Fruit fly (Drosophila melanogaster): ENCODE measurements around the gene CG14137.

CG14137 gene

dm6 chr3L:11555662-11556460 lies 44.0 kb downstream of the CG14137 start (continued):
- TF ChIP-seq CG10321 (GFP tag; IDR thresholded peaks at IDR 0.05), result no peak
- peak; percentile 89 for TF ChIP-seq CG18262 (tag; optimal IDR thresholded peaks at IDR 0.05)
- peak; percentile 44 for TF ChIP-seq lilli (GFP tag; optimal IDR thresholded peaks at IDR 0.05)
- peak; percentile 74 for TF ChIP-seq CG13296 (GFP tag; optimal IDR thresholded peaks at IDR 0.05)
- peak; percentile 65 for TF ChIP-seq Atf6 (GFP tag; IDR thresholded peaks at IDR 0.05)
- TF ChIP-seq knrl (GFP tag; IDR thresholded peaks at IDR 0.05; ENCODE audit: partially characterized antibody), result no peak
- TF ChIP-seq gcm2 (GFP tag; optimal IDR thresholded peaks at IDR 0.05), result no peak
- peak; percentile 50 for TF ChIP-seq Nf-YC (tag; optimal IDR thresholded peaks at IDR 0.05)
- TF ChIP-seq Sry-δ (GFP tag; optimal IDR thresholded peaks at IDR 0.05), result peak; percentile 18
- TF ChIP-seq jigr1 (GFP tag; IDR thresholded peaks at IDR 0.05), result no peak
- peak; percentile 65 for TF ChIP-seq CG32532 (GFP tag; IDR thresholded peaks at IDR 0.05)
- peak; percentile 44 for TF ChIP-seq HLHmδ (GFP tag; optimal IDR thresholded peaks at IDR 0.05)
- no peak for TF ChIP-seq CG10565 (GFP tag; optimal IDR thresholded peaks at IDR 0.05)
- TF ChIP-seq sob (GFP tag; IDR thresholded peaks at IDR 0.05), result peak; percentile 28; the same call in 1 of the 2 replicates
- TF ChIP-seq ash1 (GFP tag; optimal IDR thresholded peaks at IDR 0.05), result no peak
- TF ChIP-seq tio (GFP tag; optimal IDR thresholded peaks at IDR 0.05), result peak; percentile 67
- TF ChIP-seq gsb-n (tag; optimal IDR thresholded peaks at IDR 0.05), result peak; percentile 65
- no peak for TF ChIP-seq bbx (GFP tag; IDR thresholded peaks at IDR 0.05; ENCODE audit: partially characterized antibody)
- peak; percentile 50 for TF ChIP-seq CG15011 (GFP tag; optimal IDR thresholded peaks at IDR 0.05)
- peak in 1 of 2 experiments; percentile 0 for TF ChIP-seq crp (GFP tag; optimal IDR thresholded peaks at IDR 0.05)
- TF ChIP-seq CG1024 (GFP tag; IDR thresholded peaks at IDR 0.05), result peak; percentile 28; the same call in 1 of the 2 replicates
- TF ChIP-seq mam (GFP tag; optimal IDR thresholded peaks at IDR 0.05), result peak; percentile 44
- peak; percentile 91 for TF ChIP-seq CG2678 (tag; optimal IDR thresholded peaks at IDR 0.05)
- peak; percentile 86 for TF ChIP-seq CG14710 (tag; optimal IDR thresholded peaks at IDR 0.05)
- no peak; the same call in 1 of the 2 replicates for TF ChIP-seq Adf1 (GFP tag; IDR thresholded peaks at IDR 0.05)
- peak; percentile 63 for TF ChIP-seq Xbp1 (GFP tag; optimal IDR thresholded peaks at IDR 0.05)
- TF ChIP-seq CG13894 (tag; optimal IDR thresholded peaks at IDR 0.05), result peak; percentile 59
- TF ChIP-seq prd (optimal IDR thresholded peaks at IDR 0.05), result no peak
- TF ChIP-seq prd (GFP tag; IDR thresholded peaks at IDR 0.05), result peak; percentile 70; the same call in 2 of the 3 replicates
- TF ChIP-seq Drgx (GFP tag; IDR thresholded peaks at IDR 0.05), result peak; percentile 52; the same call in 1 of the 2 replicates
- peak; percentile 84 for TF ChIP-seq CG13424 (tag; optimal IDR thresholded peaks at IDR 0.05)
- peak; percentile 78 for TF ChIP-seq D19A (tag; optimal IDR thresholded peaks at IDR 0.05)
- TF ChIP-seq CG3281 (GFP tag; optimal IDR thresholded peaks at IDR 0.05), result peak; percentile 69
- peak; percentile 58 for TF ChIP-seq bcd (GFP tag; optimal IDR thresholded peaks at IDR 0.05)
- TF ChIP-seq chif (GFP tag; optimal IDR thresholded peaks at IDR 0.05), result peak; percentile 51 to 62
- TF ChIP-seq chm (GFP tag; IDR thresholded peaks at IDR 0.05), result no peak
- peak; percentile 49 for TF ChIP-seq cwo (GFP tag; optimal IDR thresholded peaks at IDR 0.05)
- peak; percentile 51; the same call in 1 of the 2 replicates for TF ChIP-seq Bgb (GFP tag; IDR thresholded peaks at IDR 0.05; ENCODE audit: partially characterized antibody)
- TF ChIP-seq mld (GFP tag; IDR thresholded peaks at IDR 0.05; ENCODE audit: partially characterized antibody), result no peak
- TF ChIP-seq CG15601 (tag; optimal IDR thresholded peaks at IDR 0.05), result peak; percentile 84
- TF ChIP-seq CkIIα-i1 (GFP tag; IDR thresholded peaks at IDR 0.05), result no peak
- TF ChIP-seq lmd (GFP tag; IDR thresholded peaks at IDR 0.05), result peak; percentile 66
- TF ChIP-seq trem (tag; optimal IDR thresholded peaks at IDR 0.05), result peak; percentile 74
- TF ChIP-seq NC2β (GFP tag; optimal IDR thresholded peaks at IDR 0.05), result peak; percentile 27
- TF ChIP-seq CG11247 (GFP tag; IDR thresholded peaks at IDR 0.05), result no peak
- TF ChIP-seq CG12299 (tag; optimal IDR thresholded peaks at IDR 0.05), result peak; percentile 45
- TF ChIP-seq CG4404 (GFP tag; IDR thresholded peaks at IDR 0.05), result no peak
- no peak for TF ChIP-seq usp (GFP tag; optimal IDR thresholded peaks at IDR 0.05)
- TF ChIP-seq Scr (GFP tag; IDR thresholded peaks at IDR 0.05; ENCODE audit: partially characterized antibody), result no peak

All from whole organism, embryonic.